Worm (Caenorhabditis elegans): Measurements from ENCODE around the gene K09F6.7.

DNA sequence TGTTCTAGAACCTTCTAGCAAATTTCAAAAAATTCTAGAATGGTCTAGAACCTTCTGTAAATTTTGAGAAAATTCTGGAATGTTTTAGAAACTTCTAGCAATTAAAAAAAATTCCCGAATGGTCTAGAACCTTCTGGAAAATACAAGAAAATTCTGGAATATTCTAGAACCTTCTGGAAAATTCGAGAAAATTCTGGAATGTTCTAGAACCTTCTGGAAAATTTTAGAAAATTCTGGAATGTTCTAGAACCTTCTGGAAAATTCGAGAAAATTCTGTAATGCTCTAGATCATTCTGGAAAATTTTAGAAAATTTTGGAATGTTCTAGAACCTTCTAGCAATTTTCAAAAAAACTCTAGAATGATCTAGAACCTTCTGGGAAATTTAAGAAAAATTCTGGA is 38.5 kb upstream of the K09F6.7 start:
- TF ChIP-seq lsy-2 (tag; optimal IDR thresholded peaks at IDR 0.05) (no peak), pha-4 (tag; optimal IDR thresholded peaks at IDR 0.05) (no peak), snpc-4 (tag; optimal IDR thresholded peaks at IDR 0.05) (no peak), lin-32 (GFP tag; optimal IDR thresholded peaks at IDR 0.05) (no peak)

Measured in whole organism, mixed stage, embryonic.